Worm (Caenorhabditis elegans) whole organism, early embryonic: ENCODE measurements around the gene H03G16.6.
A peak's percentile ranks its signal among the peaks of the same experiment; 100 is the strongest.

Experiments
- B0310.2 ChIP-seq: sonication (generic microtip); optimal IDR thresholded peaks from 2 replicates; lab custom pipeline; 2016; ENCODE audit warnings: mild to moderate bottlenecking, missing genetic modification characterization, missing compliant biosample characterization
- F13C5.2 ChIP-seq: sonication (generic microtip); optimal IDR thresholded peaks from 2 replicates; lab custom pipeline; 2017; ENCODE audit warnings: mild to moderate bottlenecking, missing genetic modification characterization, inconsistent platforms, missing compliant biosample characterization
- aly-1 ChIP-seq: sonication (generic microtip); optimal IDR thresholded peaks from 2 replicates; lab custom pipeline; 2016; ENCODE audit warnings: missing genetic modification characterization, missing compliant biosample characterization
- ama-1 ChIP-seq: fragments of 150-350 bp; optimal IDR thresholded peaks from 2 replicates; lab custom pipeline; 2014
- ceh-13 ChIP-seq: fragments of 200-800 bp; sonication (Bioruptor generic); optimal IDR thresholded peaks from 2 replicates; lab custom pipeline; 2018; ENCODE audit warnings: mild to moderate bottlenecking, missing genetic modification characterization, missing compliant biosample characterization
- ceh-36 ChIP-seq: sonication (generic microtip); optimal IDR thresholded peaks from 2 replicates; lab custom pipeline; 2016; ENCODE audit warnings: missing genetic modification characterization, inconsistent platforms, missing compliant biosample characterization
- ets-7 ChIP-seq: sonication (generic microtip); optimal IDR thresholded peaks from 2 replicates; lab custom pipeline; 2016; ENCODE audit warnings: missing genotype, missing genetic modification characterization, missing compliant biosample characterization
- flt-1 ChIP-seq: fragments of 200-800 bp; sonication (Bioruptor generic); IDR thresholded peaks from 2 replicates; pipeline ENCODE4 v1.3.6; 2022; ENCODE audit warnings: missing genetic modification characterization, missing compliant biosample characterization
- hmbx-1 ChIP-seq: sonication (generic microtip); optimal IDR thresholded peaks from 2 replicates; lab custom pipeline; 2016; ENCODE audit warnings: mild to moderate bottlenecking, missing genetic modification characterization, missing compliant biosample characterization
- hmg-4 ChIP-seq: fragments of 200-800 bp; sonication (Bioruptor generic); optimal IDR thresholded peaks from 2 replicates; lab custom pipeline; 2018; ENCODE audit warnings: mild to moderate bottlenecking, missing genetic modification characterization, missing compliant biosample characterization
- hnd-1 ChIP-seq: sonication (generic microtip); optimal IDR thresholded peaks from 2 replicates; lab custom pipeline; 2016; ENCODE audit warnings: missing genetic modification characterization, missing compliant biosample characterization
- pes-1 ChIP-seq: fragments of 200-800 bp; sonication (Bioruptor generic); IDR thresholded peaks from 2 replicates; pipeline ENCODE4 v1.3.6; 2022; ENCODE audit warnings: missing genetic modification reagents, missing genetic modification characterization, missing compliant biosample characterization
- scrt-1 ChIP-seq: fragments of 200-800 bp; sonication (Bioruptor generic); IDR thresholded peaks from 2 replicates; pipeline ENCODE4 v1.3.6; 2022; ENCODE audit warnings: missing genetic modification characterization, missing compliant biosample characterization
- sea-1 ChIP-seq: fragments of 200-800 bp; sonication (Bioruptor generic); conservative IDR thresholded peaks from 2 replicates; pipeline ENCODE4 v1.3.6; 2022; ENCODE audit warnings: missing genetic modification characterization, missing compliant biosample characterization
- tbx-11 ChIP-seq: fragments of 200-800 bp; sonication (Bioruptor generic); IDR thresholded peaks from 2 replicates; pipeline ENCODE4 v1.3.6; 2022; ENCODE audit warnings: missing genetic modification characterization, missing compliant biosample characterization
- tbx-37 ChIP-seq: fragments of 200-800 bp; sonication (Bioruptor generic); conservative IDR thresholded peaks from 2 replicates; pipeline ENCODE4 v1.3.6; 2022; ENCODE audit warnings: missing genetic modification reagents, missing genetic modification characterization, missing compliant biosample characterization
- tra-4 ChIP-seq: sonication (generic microtip); optimal IDR thresholded peaks from 2 replicates; lab custom pipeline; 2017; ENCODE audit warnings: missing genetic modification characterization, missing compliant biosample characterization

H03G16.6 gene

DNA sequence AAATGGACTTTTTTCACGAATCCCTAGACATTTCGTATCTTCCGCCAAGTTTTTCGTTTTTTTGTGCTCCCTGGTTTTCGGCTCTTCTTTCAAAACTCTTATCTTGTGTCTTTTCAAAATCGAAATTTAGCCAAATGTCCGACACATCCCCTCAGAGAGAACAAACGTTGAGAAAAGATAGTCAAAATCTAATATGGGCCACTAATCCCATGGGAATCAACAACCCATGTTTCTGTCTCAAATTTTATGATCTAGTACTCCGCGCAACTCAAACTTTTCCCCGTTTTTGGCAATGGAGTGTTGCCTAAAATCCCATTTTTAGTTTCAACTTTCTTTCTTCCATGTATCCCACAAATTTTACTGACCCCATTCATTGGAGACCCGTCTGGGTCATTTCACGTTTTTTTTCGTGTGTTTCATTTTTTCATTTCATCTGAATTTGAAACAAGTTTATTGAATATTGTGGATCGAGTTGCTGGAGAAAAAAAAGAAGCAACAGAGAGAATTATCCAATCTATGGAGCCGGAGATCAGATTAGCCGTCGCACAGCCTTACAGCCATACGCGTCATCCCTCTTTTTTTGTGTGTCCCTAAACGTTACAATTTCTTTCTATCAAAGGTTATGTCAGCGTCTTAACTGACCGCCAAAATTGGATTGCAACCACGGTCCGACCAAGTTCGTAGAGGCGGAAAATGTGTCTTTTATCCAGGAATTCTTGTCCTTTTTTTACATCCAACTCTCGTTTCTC is 40.8 kb upstream of the H03G16.6 start:
- no peak for TF ChIP-seq B0310.2 (tag; lab: Kevin White, UChicago)
- TF ChIP-seq sea-1 (GFP tag; lab: Robert Waterston, UW), result no peak
- TF ChIP-seq hnd-1 (tag; lab: Kevin White, UChicago), result no peak
- TF ChIP-seq F13C5.2, result no peak
- TF ChIP-seq hmbx-1 (tag; lab: Kevin White, UChicago), result no peak
- no peak for TF ChIP-seq tbx-37 (GFP tag; lab: Robert Waterston, UW)
- TF ChIP-seq tra-4, result no peak
- no peak for TF ChIP-seq hmg-4 (GFP tag; lab: Kevin White, UChicago)
- no peak for TF ChIP-seq ama-1 (lab: Kevin White, UChicago)
- no peak for TF ChIP-seq flt-1 (GFP tag; lab: Robert Waterston, UW)
- TF ChIP-seq scrt-1 (GFP tag; lab: Robert Waterston, UW), result no peak
- TF ChIP-seq ceh-13, result no peak

DNA sequence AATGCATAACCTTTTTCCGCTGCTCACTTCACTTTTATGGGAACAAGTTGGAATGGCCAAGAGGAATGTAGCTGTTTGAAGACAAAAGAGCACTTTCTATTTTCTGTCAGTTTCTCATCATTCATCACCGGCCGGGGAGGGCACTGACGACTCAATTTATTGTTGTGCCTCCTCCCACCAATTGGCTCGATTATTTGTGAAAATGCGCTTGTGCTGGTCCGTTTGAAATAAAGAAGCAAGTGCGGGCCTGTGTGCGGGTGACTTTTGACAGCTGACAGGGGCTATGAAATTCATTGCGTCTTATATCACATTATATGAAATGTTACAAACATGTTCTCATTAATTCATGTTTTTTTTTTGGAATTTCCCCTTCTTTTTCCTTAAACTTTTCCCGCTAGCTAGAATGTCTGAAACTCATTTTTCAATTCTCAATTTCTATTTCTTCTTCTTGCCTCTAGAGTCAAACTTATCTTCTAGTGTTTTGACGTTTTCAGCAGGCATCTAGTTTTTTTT is 38.5 kb upstream of the H03G16.6 start:
- TF ChIP-seq ceh-36 (no peak), hmg-4 (GFP tag; lab: Kevin White, UChicago) (no peak), ceh-13 (no peak), scrt-1 (GFP tag; lab: Robert Waterston, UW) (no peak), flt-1 (GFP tag; lab: Robert Waterston, UW) (no peak)

DNA sequence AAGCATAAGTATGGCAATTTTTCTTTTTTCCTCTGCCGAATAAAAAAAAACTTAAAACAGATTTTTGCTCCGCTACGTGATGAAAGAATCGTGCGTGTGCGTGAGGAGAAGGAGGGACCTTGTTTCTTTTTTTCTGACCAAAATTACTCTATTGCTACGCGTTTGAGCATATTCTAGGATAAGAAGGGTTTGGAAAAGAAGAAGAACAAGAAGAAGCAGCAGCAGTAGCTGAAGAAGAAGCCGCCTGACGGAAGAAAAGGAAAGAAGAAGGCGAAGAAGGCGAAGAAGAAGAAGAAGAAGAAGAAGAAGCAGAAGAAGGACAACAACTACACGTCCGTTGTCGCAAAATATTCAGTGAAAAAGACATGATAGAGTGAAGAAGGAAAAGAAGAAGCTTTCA is 36.4 kb upstream of the H03G16.6 start:
- TF ChIP-seq tbx-11 (GFP tag; lab: Robert Waterston, UW), result no peak
- no peak for TF ChIP-seq ceh-36
- TF ChIP-seq ama-1 (lab: Kevin White, UChicago), result no peak
- TF ChIP-seq aly-1 (tag; lab: Kevin White, UChicago), result no peak
- TF ChIP-seq flt-1 (GFP tag; lab: Robert Waterston, UW), result no peak
- TF ChIP-seq F13C5.2, result no peak
- TF ChIP-seq tbx-37 (GFP tag; lab: Robert Waterston, UW), result no peak
- TF ChIP-seq hnd-1 (tag; lab: Kevin White, UChicago), result no peak
- no peak for TF ChIP-seq B0310.2 (tag; lab: Kevin White, UChicago)
- no peak for TF ChIP-seq pes-1
- no peak for TF ChIP-seq ets-7 (tag; lab: Kevin White, UChicago)
- TF ChIP-seq ceh-13, result no peak
- TF ChIP-seq hmbx-1 (tag; lab: Kevin White, UChicago), result no peak
- TF ChIP-seq sea-1 (GFP tag; lab: Robert Waterston, UW), result no peak
- no peak for TF ChIP-seq tra-4
- no peak for TF ChIP-seq scrt-1 (GFP tag; lab: Robert Waterston, UW)
- TF ChIP-seq hmg-4 (GFP tag; lab: Kevin White, UChicago), result no peak

DNA sequence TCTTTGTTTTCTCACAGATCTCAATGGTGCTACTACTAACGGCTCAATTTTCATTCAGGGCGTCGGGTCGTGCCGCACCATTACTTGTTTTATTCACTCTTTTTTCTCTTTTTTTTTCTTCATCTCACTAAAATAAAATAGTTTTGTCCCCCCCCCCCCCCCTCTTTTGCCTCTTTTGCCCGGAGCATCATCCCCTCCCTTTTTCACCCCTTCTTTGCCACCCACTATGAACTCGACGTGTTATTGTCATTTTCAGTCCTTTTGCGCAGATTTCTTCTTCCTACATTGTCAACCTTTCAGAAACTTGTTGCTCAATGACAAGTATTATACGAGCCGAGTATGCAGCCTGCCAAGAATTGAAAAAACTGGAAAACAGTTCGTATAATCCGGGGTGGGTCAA is 26.5 kb upstream of the H03G16.6 start, which contains the start of gene seb-3:
seb-3 (plus strand) TSS at position 301 of the 400 bp plus-strand sequence.
- TF ChIP-seq B0310.2 (tag; lab: Kevin White, UChicago), result no peak
- no peak for TF ChIP-seq F13C5.2
- TF ChIP-seq sea-1 (GFP tag; lab: Robert Waterston, UW), result no peak
- no peak for TF ChIP-seq tbx-11 (GFP tag; lab: Robert Waterston, UW)
- TF ChIP-seq pes-1, result no peak
- no peak for TF ChIP-seq hmg-4 (GFP tag; lab: Kevin White, UChicago)
- no peak for TF ChIP-seq tra-4
- no peak for TF ChIP-seq ceh-36
- no peak for TF ChIP-seq scrt-1 (GFP tag; lab: Robert Waterston, UW)
- TF ChIP-seq ama-1 (lab: Kevin White, UChicago), result no peak
- no peak for TF ChIP-seq tbx-37 (GFP tag; lab: Robert Waterston, UW)
- TF ChIP-seq hmbx-1 (tag; lab: Kevin White, UChicago), result no peak
- TF ChIP-seq ceh-13, result no peak
- TF ChIP-seq ets-7 (tag; lab: Kevin White, UChicago), result no peak
- TF ChIP-seq aly-1 (tag; lab: Kevin White, UChicago), result no peak
- TF ChIP-seq flt-1 (GFP tag; lab: Robert Waterston, UW), result no peak
- TF ChIP-seq hnd-1 (tag; lab: Kevin White, UChicago), result no peak

DNA sequence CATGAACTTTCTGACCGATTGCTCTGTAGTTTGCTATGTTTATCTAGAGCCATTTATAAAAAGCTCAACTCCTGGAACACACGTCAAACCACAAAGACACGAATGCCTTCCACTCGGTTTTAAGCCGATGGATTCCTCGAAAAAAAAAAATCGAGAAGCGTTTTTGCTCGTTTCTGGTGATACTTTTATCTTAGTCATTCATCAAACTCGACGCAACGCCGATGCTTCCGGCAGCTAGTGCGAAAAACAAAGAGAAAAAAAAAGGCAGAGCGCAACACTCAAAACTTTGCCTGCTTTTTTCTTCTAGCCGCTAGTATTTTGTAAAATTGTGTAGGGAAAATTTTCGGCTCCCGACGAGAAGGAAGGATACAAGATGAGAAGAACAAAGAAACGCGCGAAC is 24.9 kb upstream of the H03G16.6 start:
- TF ChIP-seq sea-1 (GFP tag; lab: Robert Waterston, UW) (no peak), flt-1 (GFP tag; lab: Robert Waterston, UW) (no peak), pes-1 (no peak), F13C5.2 (no peak), aly-1 (tag; lab: Kevin White, UChicago) (no peak), tra-4 (no peak)

DNA sequence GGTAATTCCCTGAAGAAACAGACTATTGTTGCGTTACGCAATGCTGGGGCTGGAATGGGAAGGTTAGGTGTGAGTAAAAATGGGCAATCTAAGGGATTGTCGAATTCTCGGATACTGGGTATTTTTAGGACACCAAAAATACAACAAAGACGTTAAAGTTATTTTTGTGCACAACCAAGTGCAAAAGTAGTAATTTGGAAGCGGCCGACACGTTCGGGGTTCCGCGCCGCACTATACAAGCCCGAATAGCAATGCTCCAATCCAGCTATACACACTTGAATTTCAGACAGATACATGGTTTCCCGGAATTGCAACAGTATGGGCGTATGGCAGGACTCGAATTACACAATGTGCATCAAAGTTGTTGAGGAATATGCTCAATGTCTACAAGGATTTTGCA is 24.5 kb upstream of the H03G16.6 start:
- TF ChIP-seq pes-1 (no peak), B0310.2 (tag; lab: Kevin White, UChicago) (no peak), ceh-13 (no peak), F13C5.2 (no peak), hnd-1 (tag; lab: Kevin White, UChicago) (no peak), flt-1 (GFP tag; lab: Robert Waterston, UW) (no peak), tra-4 (no peak), hmbx-1 (tag; lab: Kevin White, UChicago) (no peak), tbx-37 (GFP tag; lab: Robert Waterston, UW) (no peak), hmg-4 (GFP tag; lab: Kevin White, UChicago) (no peak), scrt-1 (GFP tag; lab: Robert Waterston, UW) (no peak), sea-1 (GFP tag; lab: Robert Waterston, UW) (no peak), tbx-11 (GFP tag; lab: Robert Waterston, UW) (no peak), aly-1 (tag; lab: Kevin White, UChicago) (no peak), ceh-36 (no peak), ama-1 (lab: Kevin White, UChicago) (no peak), ets-7 (tag; lab: Kevin White, UChicago) (no peak)

DNA sequence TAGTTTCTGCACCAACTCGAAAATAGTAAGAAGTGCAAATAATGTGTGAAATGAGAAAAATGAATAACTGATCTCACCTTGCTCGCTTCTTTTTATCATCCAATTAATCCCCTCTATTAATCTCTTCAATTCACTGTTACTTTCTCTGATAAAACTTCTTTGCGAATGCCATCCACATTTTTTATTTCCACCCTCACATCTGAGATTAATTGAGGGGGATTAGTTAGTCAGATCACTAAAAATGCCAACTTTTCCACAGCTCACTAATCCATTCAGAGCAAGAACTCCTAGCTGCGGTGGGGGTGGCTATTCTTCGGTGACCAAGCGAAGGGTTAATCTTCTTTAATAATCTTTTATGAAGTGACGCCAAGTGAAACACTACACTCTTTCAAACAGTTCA is 17.7 kb upstream of the H03G16.6 start, which contains the start of gene dsc-1:
dsc-1 (minus strand) TSS at position 46 of the 400 bp plus-strand sequence.
- TF ChIP-seq ceh-36 (peak; percentile 75), ama-1 (lab: Kevin White, UChicago) (no peak)
